Worm (Caenorhabditis elegans) whole organism, early embryonic: ENCODE results near the gene srb-12.

Experiments
- B0310.2 ChIP-seq: sonication (generic microtip); optimal IDR thresholded peaks from 2 replicates; lab custom pipeline; 2016; ENCODE audit warnings: mild to moderate bottlenecking, missing genetic modification characterization, missing compliant biosample characterization
- F13C5.2 ChIP-seq: sonication (generic microtip); optimal IDR thresholded peaks from 2 replicates; lab custom pipeline; 2017; ENCODE audit warnings: mild to moderate bottlenecking, missing genetic modification characterization, inconsistent platforms, missing compliant biosample characterization
- aly-1 ChIP-seq: sonication (generic microtip); optimal IDR thresholded peaks from 2 replicates; lab custom pipeline; 2016; ENCODE audit warnings: missing genetic modification characterization, missing compliant biosample characterization
- ama-1 ChIP-seq: fragments of 150-350 bp; optimal IDR thresholded peaks from 2 replicates; lab custom pipeline; 2014
- ceh-13 ChIP-seq: fragments of 200-800 bp; sonication (Bioruptor generic); optimal IDR thresholded peaks from 2 replicates; lab custom pipeline; 2018; ENCODE audit warnings: mild to moderate bottlenecking, missing genetic modification characterization, missing compliant biosample characterization
- ceh-36 ChIP-seq: sonication (generic microtip); optimal IDR thresholded peaks from 2 replicates; lab custom pipeline; 2016; ENCODE audit warnings: missing genetic modification characterization, inconsistent platforms, missing compliant biosample characterization
- ets-7 ChIP-seq: sonication (generic microtip); optimal IDR thresholded peaks from 2 replicates; lab custom pipeline; 2016; ENCODE audit warnings: missing genotype, missing genetic modification characterization, missing compliant biosample characterization
- flt-1 ChIP-seq: fragments of 200-800 bp; sonication (Bioruptor generic); IDR thresholded peaks from 2 replicates; pipeline ENCODE4 v1.3.6; 2022; ENCODE audit warnings: missing genetic modification characterization, missing compliant biosample characterization
- hmbx-1 ChIP-seq: sonication (generic microtip); optimal IDR thresholded peaks from 2 replicates; lab custom pipeline; 2016; ENCODE audit warnings: mild to moderate bottlenecking, missing genetic modification characterization, missing compliant biosample characterization
- hmg-4 ChIP-seq: fragments of 200-800 bp; sonication (Bioruptor generic); optimal IDR thresholded peaks from 2 replicates; lab custom pipeline; 2018; ENCODE audit warnings: mild to moderate bottlenecking, missing genetic modification characterization, missing compliant biosample characterization
- hnd-1 ChIP-seq: sonication (generic microtip); optimal IDR thresholded peaks from 2 replicates; lab custom pipeline; 2016; ENCODE audit warnings: missing genetic modification characterization, missing compliant biosample characterization
- pes-1 ChIP-seq: fragments of 200-800 bp; sonication (Bioruptor generic); IDR thresholded peaks from 2 replicates; pipeline ENCODE4 v1.3.6; 2022; ENCODE audit warnings: missing genetic modification reagents, missing genetic modification characterization, missing compliant biosample characterization
- scrt-1 ChIP-seq: fragments of 200-800 bp; sonication (Bioruptor generic); IDR thresholded peaks from 2 replicates; pipeline ENCODE4 v1.3.6; 2022; ENCODE audit warnings: missing genetic modification characterization, missing compliant biosample characterization
- sea-1 ChIP-seq: fragments of 200-800 bp; sonication (Bioruptor generic); conservative IDR thresholded peaks from 2 replicates; pipeline ENCODE4 v1.3.6; 2022; ENCODE audit warnings: missing genetic modification characterization, missing compliant biosample characterization
- tbx-11 ChIP-seq: fragments of 200-800 bp; sonication (Bioruptor generic); IDR thresholded peaks from 2 replicates; pipeline ENCODE4 v1.3.6; 2022; ENCODE audit warnings: missing genetic modification characterization, missing compliant biosample characterization
- tbx-37 ChIP-seq: fragments of 200-800 bp; sonication (Bioruptor generic); conservative IDR thresholded peaks from 2 replicates; pipeline ENCODE4 v1.3.6; 2022; ENCODE audit warnings: missing genetic modification reagents, missing genetic modification characterization, missing compliant biosample characterization
- tra-4 ChIP-seq: sonication (generic microtip); optimal IDR thresholded peaks from 2 replicates; lab custom pipeline; 2017; ENCODE audit warnings: missing genetic modification characterization, missing compliant biosample characterization

srb-12 gene

ce11 chrII:5181497-5181896 lies 27.1 kb upstream of the srb-12 start:
- TF ChIP-seq aly-1 (tag; lab: Kevin White, UChicago): peak; percentile 59
- TF ChIP-seq tra-4 (tag; lab: Kevin White, UChicago): no peak
- peak; percentile 5 for TF ChIP-seq F13C5.2 (tag; lab: Kevin White, UChicago)
- TF ChIP-seq hmg-4 (GFP tag; lab: Kevin White, UChicago): peak; percentile 53
- TF ChIP-seq tbx-11 (GFP tag; lab: Robert Waterston, UW): peak; percentile 54; the same call in 1 of the 2 replicates
- 0 out of 2 replicates have a peak, but pooled peaks have one; percentile 10 for TF ChIP-seq pes-1 (GFP tag; lab: Robert Waterston, UW)

ce11 chrII:5180272-5180671 lies 25.8 kb upstream of the srb-12 start:
- TF ChIP-seq sea-1: no peak
- TF ChIP-seq aly-1 (tag; lab: Kevin White, UChicago): no peak
- no peak for TF ChIP-seq hmg-4 (GFP tag; lab: Kevin White, UChicago)
- no peak for TF ChIP-seq tbx-37 (GFP tag; lab: Robert Waterston, UW)
- no peak for TF ChIP-seq flt-1
- no peak for TF ChIP-seq hnd-1 (tag; lab: Kevin White, UChicago)
- no peak for TF ChIP-seq ama-1 (lab: Kevin White, UChicago)
- no peak for TF ChIP-seq scrt-1 (GFP tag; lab: Robert Waterston, UW)
- TF ChIP-seq F13C5.2 (tag; lab: Kevin White, UChicago): no peak

- TF ChIP-seq F13C5.2 (tag; lab: Kevin White, UChicago) (no peak), tra-4 (tag; lab: Kevin White, UChicago) (no peak), aly-1 (tag; lab: Kevin White, UChicago) (no peak), sea-1 (no peak), ets-7 (no peak), scrt-1 (GFP tag; lab: Robert Waterston, UW) (no peak), hnd-1 (tag; lab: Kevin White, UChicago) (no peak), ceh-36 (no peak)
These were observed 24.2 kb upstream of the srb-12 start for ce11 chrII:5178609-5179008.

ce11 chrII:5177902-5178301 lies 23.5 kb upstream of the srb-12 start, which contains the start of gene C27D6.12:
TSS of gene C27D6.12 (minus strand) at chrII:5178002.
- TF ChIP-seq hnd-1 (tag; lab: Kevin White, UChicago): no peak
- no peak for TF ChIP-seq tbx-11 (GFP tag; lab: Robert Waterston, UW)
- no peak for TF ChIP-seq hmbx-1 (tag; lab: Kevin White, UChicago)
- no peak for TF ChIP-seq ceh-13 (GFP tag; lab: Kevin White, UChicago)
- TF ChIP-seq ceh-36: no peak
- TF ChIP-seq aly-1 (tag; lab: Kevin White, UChicago): no peak
- TF ChIP-seq pes-1 (GFP tag; lab: Robert Waterston, UW): no peak
- TF ChIP-seq F13C5.2 (tag; lab: Kevin White, UChicago): no peak
- no peak for TF ChIP-seq tbx-37 (GFP tag; lab: Robert Waterston, UW)
- TF ChIP-seq ama-1 (lab: Kevin White, UChicago): no peak
- TF ChIP-seq hmg-4 (GFP tag; lab: Kevin White, UChicago): no peak

- TF ChIP-seq sea-1 (no peak), F13C5.2 (tag; lab: Kevin White, UChicago) (no peak), B0310.2 (tag; lab: Kevin White, UChicago) (no peak), ceh-36 (no peak)
These were observed 22.5 kb upstream of the srb-12 start for ce11 chrII:5176934-5177333.

ce11 chrII:5174370-5174769 lies 19.9 kb upstream of the srb-12 start, which contains the start of gene C27D6.3:
TSS of gene C27D6.3 (minus strand) at chrII:5174470.
- no peak for TF ChIP-seq tbx-11 (GFP tag; lab: Robert Waterston, UW)
- no peak for TF ChIP-seq flt-1
- no peak for TF ChIP-seq scrt-1 (GFP tag; lab: Robert Waterston, UW)
- no peak for TF ChIP-seq F13C5.2 (tag; lab: Kevin White, UChicago)
- TF ChIP-seq hmbx-1 (tag; lab: Kevin White, UChicago): no peak
- no peak for TF ChIP-seq ama-1 (lab: Kevin White, UChicago)
- no peak for TF ChIP-seq ets-7
- TF ChIP-seq pes-1 (GFP tag; lab: Robert Waterston, UW): no peak
- TF ChIP-seq hmg-4 (GFP tag; lab: Kevin White, UChicago): no peak
- TF ChIP-seq tbx-37 (GFP tag; lab: Robert Waterston, UW): no peak
- no peak for TF ChIP-seq aly-1 (tag; lab: Kevin White, UChicago)
- TF ChIP-seq hnd-1 (tag; lab: Kevin White, UChicago): no peak
- no peak for TF ChIP-seq ceh-36

- TF ChIP-seq tra-4 (tag; lab: Kevin White, UChicago) (no peak), ama-1 (lab: Kevin White, UChicago) (no peak), ets-7 (no peak), sea-1 (no peak), ceh-36 (no peak), hmg-4 (GFP tag; lab: Kevin White, UChicago) (no peak), ceh-13 (GFP tag; lab: Kevin White, UChicago) (no peak), tbx-37 (GFP tag; lab: Robert Waterston, UW) (no peak), scrt-1 (GFP tag; lab: Robert Waterston, UW) (no peak), hnd-1 (tag; lab: Kevin White, UChicago) (no peak), flt-1 (no peak), aly-1 (tag; lab: Kevin White, UChicago) (no peak), hmbx-1 (tag; lab: Kevin White, UChicago) (no peak), tbx-11 (GFP tag; lab: Robert Waterston, UW) (no peak), B0310.2 (tag; lab: Kevin White, UChicago) (no peak), pes-1 (GFP tag; lab: Robert Waterston, UW) (no peak), F13C5.2 (tag; lab: Kevin White, UChicago) (no peak)
These were observed 18.0 kb upstream of the srb-12 start, which contains the start of gene C27D6.1 for ce11 chrII:5172451-5172850. TSS of gene C27D6.1 (plus strand) at chrII:5172751.

- TF ChIP-seq B0310.2 (tag; lab: Kevin White, UChicago): no peak
- TF ChIP-seq tra-4 (tag; lab: Kevin White, UChicago): no peak
- TF ChIP-seq hnd-1 (tag; lab: Kevin White, UChicago): no peak
- TF ChIP-seq ceh-36: no peak
- TF ChIP-seq tbx-37 (GFP tag; lab: Robert Waterston, UW): no peak
- no peak for TF ChIP-seq pes-1 (GFP tag; lab: Robert Waterston, UW)
- TF ChIP-seq ama-1 (lab: Kevin White, UChicago): no peak
- TF ChIP-seq sea-1: no peak
These were observed 17.2 kb upstream of the srb-12 start, which contains the start of gene C27D6.15 for ce11 chrII:5171610-5172009. TSS of gene C27D6.15 (plus strand) at chrII:5171910.
